Worm (Caenorhabditis elegans): ENCODE measurements around the gene tlk-1.
A peak's percentile ranks its signal among the peaks of the same experiment; 100 is the strongest.

Gene tlk-1

DNA sequence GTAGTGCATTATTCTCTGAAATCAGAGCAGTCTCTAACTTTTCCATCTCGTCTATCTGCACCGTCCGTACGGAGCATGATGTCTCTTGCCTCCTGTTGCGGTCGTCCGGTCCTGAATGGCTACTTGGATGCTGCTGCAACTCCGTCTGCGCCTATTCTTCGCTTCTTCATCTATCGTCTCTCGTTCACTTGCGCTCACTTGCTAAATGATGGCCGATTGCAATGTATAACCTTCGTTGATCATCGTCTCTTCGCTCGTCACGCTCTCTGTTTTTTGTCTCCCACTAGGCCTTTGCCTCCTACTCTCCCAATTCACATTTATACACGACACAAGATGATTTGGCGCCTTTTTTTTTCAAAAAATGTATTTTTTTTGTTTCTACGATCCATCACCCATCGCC lies 2.4 kb upstream of the tlk-1 start (continued):
- TF ChIP-seq unc-39 (tag; optimal IDR thresholded peaks at IDR 0.05), result no peak
- TF ChIP-seq sea-2 (GFP tag; optimal IDR thresholded peaks at IDR 0.05), result no peak
- TF ChIP-seq ceh-16 (tag; optimal IDR thresholded peaks at IDR 0.05), result no peak
- no peak for TF ChIP-seq zag-1 (tag; optimal IDR thresholded peaks at IDR 0.05)
- TF ChIP-seq nhr-25 (tag; optimal IDR thresholded peaks at IDR 0.05), result peak; percentile 14
- TF ChIP-seq fkh-10 (GFP tag; optimal IDR thresholded peaks at IDR 0.05), result no peak
- no peak for TF ChIP-seq egl-27 (tag; optimal IDR thresholded peaks at IDR 0.05)
- no peak for TF ChIP-seq nhr-12 (tag; optimal IDR thresholded peaks at IDR 0.05)

DNA sequence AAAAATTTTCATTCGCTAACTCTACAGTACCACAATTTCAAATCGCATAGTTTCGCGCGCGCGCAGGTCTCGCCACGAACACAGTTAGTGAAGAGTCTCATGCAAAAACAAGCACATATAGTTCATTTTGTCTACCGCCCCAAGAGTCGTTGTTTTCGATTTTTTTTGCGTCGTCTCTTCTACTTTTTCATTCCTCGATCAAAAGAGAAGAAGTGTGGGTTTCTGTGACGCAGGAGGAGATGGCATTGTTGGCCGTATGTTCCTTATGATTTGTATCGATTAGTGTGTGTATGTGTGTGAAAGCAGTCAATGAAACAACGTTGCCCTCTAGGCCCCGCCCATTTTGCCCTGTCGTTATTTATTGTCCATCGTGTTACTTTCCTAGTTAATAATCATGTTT lies 1.8 kb upstream of the tlk-1 start:
- TF ChIP-seq nfya-1 (tag; optimal IDR thresholded peaks at IDR 0.05; ENCODE audit: insufficient read depth) (peak; percentile 23), ama-1 (optimal IDR thresholded peaks at IDR 0.05) (peak; percentile 41), nhr-25 (tag; optimal IDR thresholded peaks at IDR 0.05) (peak; percentile 29), nhr-23 (tag; optimal IDR thresholded peaks at IDR 0.05) (no peak)

DNA sequence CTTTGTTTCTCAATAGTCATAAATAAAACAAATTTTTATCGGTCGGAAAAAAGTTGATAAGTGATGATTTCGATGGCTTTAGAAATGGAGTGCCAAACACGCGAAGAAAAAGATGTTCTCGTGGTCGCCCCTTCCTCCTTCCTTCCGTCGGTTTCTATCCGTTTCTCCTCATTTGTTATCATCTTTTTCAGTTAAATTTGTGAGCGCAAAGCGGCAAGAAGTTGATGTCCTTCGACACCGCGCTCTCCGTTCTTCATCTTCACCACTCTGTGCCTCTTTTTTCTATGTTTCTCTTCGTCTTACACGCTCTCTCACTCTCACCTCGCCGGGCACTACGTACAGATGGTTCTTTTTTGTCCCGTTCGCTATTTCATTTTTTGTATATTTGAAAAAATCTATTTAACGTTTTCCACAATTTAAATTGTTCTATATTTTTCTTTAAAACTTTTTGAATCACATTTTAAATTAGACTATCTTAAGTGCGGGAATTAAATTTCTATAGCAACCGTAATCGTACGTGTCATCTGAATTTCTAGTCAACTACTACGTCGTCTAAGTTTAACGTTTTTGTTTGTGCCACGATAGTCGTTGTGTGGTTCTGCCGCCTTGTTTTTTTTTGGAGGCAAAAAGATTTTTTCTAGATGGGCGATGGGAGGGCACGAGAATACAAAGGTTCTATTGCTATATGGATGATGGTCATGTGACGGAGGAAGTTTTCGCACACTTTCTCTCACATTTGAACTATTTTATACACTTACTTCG lies 860 bp upstream of the tlk-1 start:
- no peak for TF ChIP-seq ztf-4 (tag; optimal IDR thresholded peaks at IDR 0.05)
- peak; percentile 16 for TF ChIP-seq hmg-11 (tag; optimal IDR thresholded peaks at IDR 0.05)
- peak; percentile 34 for TF ChIP-seq ama-1 (optimal IDR thresholded peaks at IDR 0.05)
- peak; percentile 7 for TF ChIP-seq elt-2 (tag; optimal IDR thresholded peaks at IDR 0.05)
- no peak for TF ChIP-seq R02D3.7 (tag; optimal IDR thresholded peaks at IDR 0.05)
- no peak for TF ChIP-seq fos-1 (tag; optimal IDR thresholded peaks at IDR 0.05)
- peak; percentile 49 for TF ChIP-seq nhr-25 (tag; optimal IDR thresholded peaks at IDR 0.05)
- peak; percentile 8 for TF ChIP-seq nhr-23 (tag; optimal IDR thresholded peaks at IDR 0.05)
- peak; percentile 20 for TF ChIP-seq lin-39 (tag; optimal IDR thresholded peaks at IDR 0.05)
- TF ChIP-seq unc-39 (tag; optimal IDR thresholded peaks at IDR 0.05), result no peak
- TF ChIP-seq tbx-2 (tag; optimal IDR thresholded peaks at IDR 0.05), result no peak
- peak; percentile 61 for TF ChIP-seq nfya-1 (tag; optimal IDR thresholded peaks at IDR 0.05; ENCODE audit: insufficient read depth)
- no peak for TF ChIP-seq egl-5 (tag; optimal IDR thresholded peaks at IDR 0.05)
- no peak for TF ChIP-seq eor-1 (tag; optimal IDR thresholded peaks at IDR 0.05)

DNA sequence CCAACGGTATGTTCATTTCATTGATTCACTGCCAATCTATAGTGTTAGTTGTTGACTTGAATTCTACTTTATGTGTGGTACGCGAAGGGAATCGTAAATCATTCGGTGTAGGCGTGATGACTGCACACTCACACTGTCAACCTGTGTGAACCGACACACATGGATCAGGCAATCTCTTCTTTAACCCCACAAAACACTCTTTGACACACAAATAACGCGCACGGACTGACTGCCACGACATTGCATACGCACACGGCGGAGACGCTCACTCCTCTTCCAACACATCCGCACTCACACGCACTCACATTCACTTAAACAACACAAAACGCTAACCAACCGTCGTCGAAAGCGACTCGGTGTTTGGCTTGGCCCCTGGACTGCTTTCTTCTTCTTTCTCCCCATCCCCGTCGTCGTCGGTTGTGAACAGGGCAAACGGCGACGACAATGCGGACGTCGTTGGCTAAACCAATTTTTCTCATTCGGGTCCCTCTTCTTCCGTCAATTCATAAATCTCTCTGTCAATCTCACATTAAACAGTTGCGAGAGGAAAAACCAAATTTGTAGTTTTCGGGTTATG lies 526 bp downstream of the tlk-1 start:
- TF ChIP-seq nhr-67 (tag; optimal IDR thresholded peaks at IDR 0.05), result no peak
- peak; percentile 15 for TF ChIP-seq nfya-1 (tag; optimal IDR thresholded peaks at IDR 0.05; ENCODE audit: insufficient read depth)
- TF ChIP-seq ceh-28 (tag; optimal IDR thresholded peaks at IDR 0.05), result no peak
- TF ChIP-seq lin-39 (tag; optimal IDR thresholded peaks at IDR 0.05), result peak; percentile 60
- peak; percentile 15 for TF ChIP-seq nhr-23 (tag; optimal IDR thresholded peaks at IDR 0.05)

DNA sequence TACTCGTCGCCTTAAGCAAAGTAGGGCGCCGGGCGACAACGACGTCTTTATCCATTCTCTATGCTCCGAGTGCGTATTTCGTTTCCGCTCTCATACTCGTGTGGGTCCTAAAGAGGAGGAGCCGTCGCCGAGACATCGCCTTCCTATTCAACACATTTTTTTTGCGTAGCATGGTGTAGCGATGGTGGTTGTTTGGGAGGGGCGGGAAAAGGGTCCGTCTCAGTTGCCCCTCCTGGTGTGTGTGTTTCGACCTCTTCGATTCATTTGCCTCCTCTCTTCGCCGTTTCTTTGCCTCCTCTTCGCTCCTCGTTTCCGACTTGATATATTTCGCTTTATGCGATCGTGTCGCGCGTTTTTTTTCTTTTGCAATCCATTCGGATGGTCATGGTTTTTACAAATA lies 2.1 kb downstream of the tlk-1 start:
- TF ChIP-seq fkh-10 (GFP tag; optimal IDR thresholded peaks at IDR 0.05), result peak; percentile 22
- TF ChIP-seq elt-1 (tag; optimal IDR thresholded peaks at IDR 0.05), result no peak

DNA sequence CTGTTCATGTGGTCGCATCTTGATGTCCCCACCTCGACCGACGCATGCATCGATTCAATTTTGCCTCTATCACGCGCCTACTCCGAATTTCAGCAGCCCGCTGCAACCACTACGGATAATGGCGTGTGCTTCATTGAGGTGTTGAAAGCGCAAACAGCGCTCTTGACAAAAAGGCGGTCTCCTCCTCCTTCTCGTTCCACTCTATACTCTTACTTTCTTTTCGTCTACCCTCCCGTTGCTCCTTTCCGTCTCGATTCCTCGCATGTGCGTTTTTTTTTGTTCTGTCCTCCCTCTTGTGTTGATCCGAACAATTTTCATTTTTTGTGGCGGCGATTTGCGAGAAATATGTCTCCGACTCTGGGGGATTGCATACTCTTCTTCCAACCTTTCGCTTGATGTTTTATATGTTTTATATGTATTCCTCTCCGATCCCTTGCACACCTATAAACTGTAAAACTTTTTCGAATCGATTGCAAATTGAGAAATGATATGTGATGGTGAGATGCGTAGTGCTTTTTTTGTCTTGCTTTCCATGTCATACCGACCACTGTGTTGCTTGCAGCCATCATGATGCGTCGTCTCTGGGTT lies 3.1 kb downstream of the tlk-1 start:
- TF ChIP-seq nfya-1 (tag; optimal IDR thresholded peaks at IDR 0.05; ENCODE audit: insufficient read depth) (peak; percentile 3), ceh-28 (tag; optimal IDR thresholded peaks at IDR 0.05) (no peak), unc-62 (GFP tag; optimal IDR thresholded peaks at IDR 0.05) (peak; percentile 6), elt-2 (tag; optimal IDR thresholded peaks at IDR 0.05) (peak; percentile 6), pha-4 (tag; optimal IDR thresholded peaks at IDR 0.05) (peak; percentile 68), hmg-11 (tag; optimal IDR thresholded peaks at IDR 0.05) (peak; percentile 28), ztf-11 (tag; optimal IDR thresholded peaks at IDR 0.05) (no peak), unc-39 (tag; optimal IDR thresholded peaks at IDR 0.05) (no peak)

Measured in whole organism, L3 larva.